Worm (Caenorhabditis elegans): Measurements from ENCODE around the gene rabn-5.

rabn-5 gene

DNA sequence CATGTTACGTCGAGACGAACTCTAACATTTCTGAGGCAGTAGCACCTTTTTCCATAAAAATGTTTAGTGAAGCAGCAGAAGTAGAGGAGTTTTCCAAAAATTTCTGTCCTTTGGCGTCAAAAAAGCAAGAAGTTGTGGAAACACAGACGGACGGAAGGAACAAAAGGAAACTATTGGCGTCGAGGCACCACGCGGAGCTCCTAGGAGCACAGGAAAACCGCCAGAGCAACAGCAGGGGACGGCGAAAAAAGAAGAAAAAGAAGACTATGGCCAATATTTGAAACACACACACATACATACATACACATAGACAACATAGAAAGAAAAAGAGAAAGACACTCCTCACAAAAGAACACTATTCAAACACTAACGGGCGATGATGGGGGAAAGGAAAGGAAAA is 21.4 kb upstream of the rabn-5 start:
- TF ChIP-seq lsy-12 (tag; optimal IDR thresholded peaks at IDR 0.05) (no peak), eor-1 (tag; optimal IDR thresholded peaks at IDR 0.05) (no peak), nhr-11 (tag; optimal IDR thresholded peaks at IDR 0.05) (no peak), mdl-1 (tag; optimal IDR thresholded peaks at IDR 0.05) (no peak), pha-4 (tag; optimal IDR thresholded peaks at IDR 0.05) (peak; percentile 60), hmg-11 (tag; optimal IDR thresholded peaks at IDR 0.05) (peak; percentile 7), nfya-1 (tag; optimal IDR thresholded peaks at IDR 0.05; ENCODE audit: insufficient read depth) (peak; percentile 23), elt-1 (tag; optimal IDR thresholded peaks at IDR 0.05) (no peak), unc-62 (GFP tag; optimal IDR thresholded peaks at IDR 0.05) (no peak), lin-39 (tag; optimal IDR thresholded peaks at IDR 0.05) (no peak), fkh-10 (GFP tag; optimal IDR thresholded peaks at IDR 0.05) (no peak), ceh-82 (tag; optimal IDR thresholded peaks at IDR 0.05) (no peak), nhr-28 (tag; optimal IDR thresholded peaks at IDR 0.05) (no peak), elt-2 (tag; optimal IDR thresholded peaks at IDR 0.05) (no peak)

DNA sequence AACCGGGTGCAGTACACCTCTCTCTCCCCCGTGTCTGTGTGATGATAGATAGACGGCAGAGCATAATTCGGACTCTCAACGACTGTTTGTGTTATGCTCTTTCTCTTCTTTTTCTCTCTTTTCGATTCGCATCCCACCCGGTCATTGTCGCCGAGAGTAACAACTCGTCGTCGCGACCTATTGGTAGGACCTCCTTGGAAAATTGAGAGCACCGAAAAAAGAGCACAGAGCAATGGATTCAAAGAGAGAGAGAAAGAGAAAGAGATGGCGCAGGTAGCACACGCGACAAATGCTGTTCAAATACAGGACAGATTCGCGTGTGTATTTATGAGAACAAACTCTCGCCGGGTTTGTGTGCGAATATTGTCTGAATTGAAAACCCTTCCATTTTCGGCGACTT is 20.7 kb upstream of the rabn-5 start:
- no peak for TF ChIP-seq ceh-82 (tag; optimal IDR thresholded peaks at IDR 0.05)
- peak; percentile 21 for TF ChIP-seq lin-39 (tag; optimal IDR thresholded peaks at IDR 0.05)
- TF ChIP-seq nhr-43 (tag; optimal IDR thresholded peaks at IDR 0.05; ENCODE audit: poor library complexity, severe bottlenecking): no peak
- no peak for TF ChIP-seq jun-1 (tag; optimal IDR thresholded peaks at IDR 0.05)
- no peak for TF ChIP-seq ztf-4 (tag; optimal IDR thresholded peaks at IDR 0.05)
- no peak for TF ChIP-seq unc-39 (tag; optimal IDR thresholded peaks at IDR 0.05)
- TF ChIP-seq pha-4 (tag; optimal IDR thresholded peaks at IDR 0.05): peak; percentile 71
- no peak for TF ChIP-seq nhr-67 (tag; optimal IDR thresholded peaks at IDR 0.05)
- no peak for TF ChIP-seq nhr-77 (tag; optimal IDR thresholded peaks at IDR 0.05)
- no peak for TF ChIP-seq lsy-12 (tag; optimal IDR thresholded peaks at IDR 0.05)

DNA sequence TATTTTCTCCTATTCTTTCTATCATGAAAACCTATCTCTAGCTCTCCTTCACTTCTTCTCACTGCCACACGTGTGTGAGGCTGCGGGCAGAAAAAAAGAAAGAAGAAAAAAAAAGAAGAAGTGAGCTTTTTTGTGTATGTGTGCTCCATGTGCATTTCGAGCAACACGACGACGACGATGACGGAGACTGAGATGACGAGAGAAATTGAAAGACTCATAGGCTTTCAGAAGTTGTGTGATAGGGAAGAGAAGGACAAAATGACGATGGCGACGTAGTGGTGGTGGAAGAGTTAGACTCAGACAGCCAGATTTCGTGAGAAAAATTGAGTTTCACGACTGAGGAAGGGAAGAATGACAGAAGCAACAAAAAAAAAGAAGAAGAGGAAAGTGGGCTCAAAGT is 18.9 kb upstream of the rabn-5 start:
- TF ChIP-seq nfya-1 (tag; optimal IDR thresholded peaks at IDR 0.05; ENCODE audit: insufficient read depth) (peak; percentile 85), zag-1 (tag; optimal IDR thresholded peaks at IDR 0.05) (peak; percentile 61), mdl-1 (tag; optimal IDR thresholded peaks at IDR 0.05) (peak; percentile 85), jun-1 (tag; optimal IDR thresholded peaks at IDR 0.05) (no peak), lin-15B (tag; optimal IDR thresholded peaks at IDR 0.05) (peak; percentile 4), lin-39 (tag; optimal IDR thresholded peaks at IDR 0.05) (peak; percentile 74), unc-62 (GFP tag; optimal IDR thresholded peaks at IDR 0.05) (peak; percentile 35), snpc-4 (tag; optimal IDR thresholded peaks at IDR 0.05) (peak; percentile 2), nhr-23 (tag; optimal IDR thresholded peaks at IDR 0.05) (no peak), nhr-11 (tag; optimal IDR thresholded peaks at IDR 0.05) (peak; percentile 56), hmg-11 (tag; optimal IDR thresholded peaks at IDR 0.05) (peak; percentile 76), pqm-1 (tag; optimal IDR thresholded peaks at IDR 0.05) (no peak), fkh-10 (GFP tag; optimal IDR thresholded peaks at IDR 0.05) (peak; percentile 88), ceh-9 (tag; optimal IDR thresholded peaks at IDR 0.05) (no peak), skn-1 (tag; optimal IDR thresholded peaks at IDR 0.05) (peak; percentile 12), elt-1 (tag; optimal IDR thresholded peaks at IDR 0.05) (peak; percentile 15), pha-4 (tag; optimal IDR thresholded peaks at IDR 0.05) (no peak), ceh-28 (tag; optimal IDR thresholded peaks at IDR 0.05) (no peak)

DNA sequence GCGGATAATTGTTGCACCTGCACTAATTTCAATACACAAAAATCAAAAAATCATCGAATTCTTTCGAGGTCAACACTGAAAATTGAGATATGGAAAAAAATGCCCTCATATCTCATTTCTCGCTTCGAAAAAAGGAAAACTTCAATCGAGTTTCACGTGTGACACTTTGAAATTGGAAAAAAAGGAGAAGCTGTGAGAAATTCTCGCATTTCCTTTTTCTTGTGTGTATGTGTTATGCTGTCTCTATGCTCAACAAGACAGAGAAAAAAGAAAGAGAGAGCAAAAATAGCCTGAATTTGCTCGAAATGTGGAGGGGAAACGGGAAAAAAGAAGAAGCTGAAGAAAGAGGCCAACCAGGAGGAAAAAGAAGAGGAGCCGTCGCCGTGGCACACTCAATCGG is 17.9 kb upstream of the rabn-5 start:
- TF ChIP-seq fkh-10 (GFP tag; optimal IDR thresholded peaks at IDR 0.05): peak; percentile 74
- peak; percentile 46 for TF ChIP-seq nfya-1 (tag; optimal IDR thresholded peaks at IDR 0.05; ENCODE audit: insufficient read depth)
- TF ChIP-seq daf-12 (tag; optimal IDR thresholded peaks at IDR 0.05): no peak

DNA sequence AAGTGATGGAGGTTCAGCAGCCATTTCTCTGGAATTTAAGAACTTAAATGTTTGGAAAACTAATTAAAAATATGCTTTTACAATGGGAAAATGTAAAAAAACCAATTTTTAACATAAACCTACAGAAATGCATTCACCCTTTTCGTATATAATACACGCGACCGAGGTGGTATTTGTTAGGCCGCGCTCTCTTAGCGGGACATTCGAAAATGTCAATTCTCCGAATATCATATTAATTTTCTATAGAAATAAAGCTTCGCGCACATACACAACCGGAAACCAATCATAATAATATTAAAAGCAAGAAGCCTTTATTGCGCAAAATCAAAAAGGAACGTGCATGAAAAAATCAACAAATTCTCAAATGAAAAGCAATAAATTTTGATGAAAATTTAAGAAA is 11.1 kb upstream of the rabn-5 start, which contains the start of gene ddx-23:
Gene ddx-23, minus strand, starts transcription at position 30 of the 400 bp plus-strand sequence.
- TF ChIP-seq nhr-77 (tag; optimal IDR thresholded peaks at IDR 0.05) (no peak), mdl-1 (tag; optimal IDR thresholded peaks at IDR 0.05) (no peak), pha-4 (tag; optimal IDR thresholded peaks at IDR 0.05) (peak; percentile 45), ama-1 (optimal IDR thresholded peaks at IDR 0.05) (peak; percentile 79), ceh-82 (tag; optimal IDR thresholded peaks at IDR 0.05) (no peak), hmg-11 (tag; optimal IDR thresholded peaks at IDR 0.05) (no peak), nhr-76 (tag; optimal IDR thresholded peaks at IDR 0.05) (no peak), ceh-9 (tag; optimal IDR thresholded peaks at IDR 0.05) (no peak), elt-1 (tag; optimal IDR thresholded peaks at IDR 0.05) (no peak), nhr-11 (tag; optimal IDR thresholded peaks at IDR 0.05) (no peak), ceh-28 (tag; optimal IDR thresholded peaks at IDR 0.05) (no peak), aly-2 (tag; optimal IDR thresholded peaks at IDR 0.05) (no peak), elt-2 (tag; optimal IDR thresholded peaks at IDR 0.05) (peak; percentile 38), R02D3.7 (tag; optimal IDR thresholded peaks at IDR 0.05) (no peak), eor-1 (tag; optimal IDR thresholded peaks at IDR 0.05) (no peak), tbx-2 (tag; optimal IDR thresholded peaks at IDR 0.05) (peak; percentile 26), daf-12 (tag; optimal IDR thresholded peaks at IDR 0.05) (no peak), ZK546.5 (tag; optimal IDR thresholded peaks at IDR 0.05) (no peak), zag-1 (tag; optimal IDR thresholded peaks at IDR 0.05) (no peak), lin-15B (tag; optimal IDR thresholded peaks at IDR 0.05) (peak; percentile 0), elt-3 (tag; optimal IDR thresholded peaks at IDR 0.05) (no peak), sea-2 (GFP tag; optimal IDR thresholded peaks at IDR 0.05) (no peak), nfya-1 (tag; optimal IDR thresholded peaks at IDR 0.05; ENCODE audit: insufficient read depth) (peak; percentile 35), nhr-43 (tag; optimal IDR thresholded peaks at IDR 0.05; ENCODE audit: poor library complexity, severe bottlenecking) (peak; percentile 30), nhr-12 (tag; optimal IDR thresholded peaks at IDR 0.05) (no peak), nhr-237 (tag; optimal IDR thresholded peaks at IDR 0.05) (no peak)
